Worm (Caenorhabditis elegans) whole organism, late embryonic: Measurements from ENCODE around the gene clec-203.

Source experiments
- F13H6.1 ChIP-seq: sonication (generic microtip); optimal IDR thresholded peaks from 2 replicates; lab custom pipeline; 2016; ENCODE audit warnings: missing genetic modification characterization, missing compliant biosample characterization
- K02D7.2 ChIP-seq: sonication (generic microtip); optimal IDR thresholded peaks from 2 replicates; lab custom pipeline; 2017; ENCODE audit warnings: mild to moderate bottlenecking, missing genetic modification characterization, missing compliant biosample characterization
- K09A11.1 ChIP-seq: sonication (generic microtip); optimal IDR thresholded peaks from 2 replicates; lab custom pipeline; 2017; ENCODE audit warnings: antibody characterized with exemption, mild to moderate bottlenecking, missing genetic modification characterization, missing compliant biosample characterization; ENCODE audit not compliant: insufficient read depth
- T23F11.4 ChIP-seq: fragments of 200-800 bp; sonication (Bioruptor generic); optimal IDR thresholded peaks from 2 replicates; lab custom pipeline; 2018; ENCODE audit warnings: mild to moderate bottlenecking, missing genetic modification characterization, missing compliant biosample characterization
- Y22D7AL.16 ChIP-seq: sonication (generic microtip); optimal IDR thresholded peaks from 2 replicates; lab custom pipeline; 2016; ENCODE audit warnings: missing genetic modification characterization, missing compliant biosample characterization
- ahr-1 ChIP-seq: sonication (generic microtip); optimal IDR thresholded peaks from 2 replicates; lab custom pipeline; 2016; ENCODE audit warnings: missing genetic modification characterization, missing compliant biosample characterization
- ama-1 ChIP-seq: fragments of 150-350 bp; optimal IDR thresholded peaks from 2 replicates; lab custom pipeline; 2014
- ceh-18 ChIP-seq: sonication (generic microtip); optimal IDR thresholded peaks from 2 replicates; lab custom pipeline; 2016; ENCODE audit warnings: missing genetic modification characterization, missing compliant biosample characterization
- ceh-19 ChIP-seq: fragments of 200-800 bp; sonication (Bioruptor generic); optimal IDR thresholded peaks from 2 replicates; lab custom pipeline; 2018; ENCODE audit warnings: mild to moderate bottlenecking, missing genetic modification characterization, missing compliant biosample characterization
- ceh-2 ChIP-seq: sonication (generic microtip); optimal IDR thresholded peaks from 2 replicates; lab custom pipeline; 2016; ENCODE audit warnings: missing genotype, missing genetic modification characterization, missing compliant biosample characterization
- ceh-22 ChIP-seq: sonication (generic microtip); optimal IDR thresholded peaks from 2 replicates; lab custom pipeline; 2017; ENCODE audit warnings: missing biosample characterization, missing genetic modification characterization
- ceh-31 ChIP-seq: sonication (generic microtip); optimal IDR thresholded peaks from 2 replicates; lab custom pipeline; 2016; ENCODE audit warnings: missing genetic modification characterization, missing compliant biosample characterization
- ceh-48 ChIP-seq: sonication (generic microtip); optimal IDR thresholded peaks from 2 replicates; lab custom pipeline; 2016; ENCODE audit warnings: missing genetic modification characterization, inconsistent platforms, missing compliant biosample characterization
- ceh-6 ChIP-seq: fragments of 200-800 bp; sonication (Bioruptor generic); optimal IDR thresholded peaks from 2 replicates; lab custom pipeline; 2018; ENCODE audit warnings: mild to moderate bottlenecking, missing genetic modification characterization, missing compliant biosample characterization
- ceh-9 ChIP-seq: sonication (generic microtip); optimal IDR thresholded peaks from 2 replicates; lab custom pipeline; 2016; ENCODE audit warnings: mild to moderate bottlenecking, missing genetic modification characterization, inconsistent platforms, missing compliant biosample characterization
- che-1 ChIP-seq: sonication (generic microtip); optimal IDR thresholded peaks from 2 replicates; lab custom pipeline; 2016; ENCODE audit warnings: mild to moderate bottlenecking, missing genetic modification characterization, missing compliant biosample characterization
- dmd-4 ChIP-seq: sonication (generic microtip); optimal IDR thresholded peaks from 2 replicates; lab custom pipeline; 2016; ENCODE audit warnings: borderline replicate concordance, missing genetic modification characterization, missing compliant biosample characterization
- dve-1 ChIP-seq: sonication (generic microtip); optimal IDR thresholded peaks from 2 replicates; lab custom pipeline; 2017; ENCODE audit warnings: antibody characterized with exemption, mild to moderate bottlenecking, missing genetic modification characterization, missing compliant biosample characterization
- hlh-13 ChIP-seq: fragments of 200-800 bp; sonication (Bioruptor generic); optimal IDR thresholded peaks from 2 replicates; lab custom pipeline; 2018; ENCODE audit warnings: mild to moderate bottlenecking, missing genetic modification characterization, missing compliant biosample characterization
- hlh-15 ChIP-seq: sonication (generic microtip); optimal IDR thresholded peaks from 2 replicates; lab custom pipeline; 2016; ENCODE audit warnings: missing genetic modification characterization, missing compliant biosample characterization
- hlh-30 ChIP-seq: sonication (generic microtip); optimal IDR thresholded peaks from 2 replicates; lab custom pipeline; 2017; ENCODE audit warnings: antibody characterized with exemption, missing genetic modification characterization, missing compliant biosample characterization; ENCODE audit not compliant: insufficient read depth
- lin-11 ChIP-seq: fragments of 200-800 bp; sonication (Bioruptor generic); optimal IDR thresholded peaks from 2 replicates; lab custom pipeline; 2018; ENCODE audit warnings: mild to moderate bottlenecking, missing genetic modification characterization, missing compliant biosample characterization
- mec-3 ChIP-seq: sonication (generic microtip); optimal IDR thresholded peaks from 2 replicates; lab custom pipeline; 2016; ENCODE audit warnings: borderline replicate concordance, missing genetic modification characterization, missing compliant biosample characterization
- nhr-232 ChIP-seq: sonication (generic microtip); optimal IDR thresholded peaks from 2 replicates; lab custom pipeline; 2016; ENCODE audit warnings: missing genetic modification characterization, missing compliant biosample characterization
- npax-4 ChIP-seq: sonication (generic microtip); optimal IDR thresholded peaks from 2 replicates; lab custom pipeline; 2016; ENCODE audit warnings: missing genetic modification characterization, missing compliant biosample characterization
- odd-2 ChIP-seq: sonication (generic microtip); optimal IDR thresholded peaks from 2 replicates; lab custom pipeline; 2017; ENCODE audit warnings: antibody characterized with exemption, mild to moderate bottlenecking, missing genetic modification characterization, missing compliant biosample characterization
- pax-1 ChIP-seq: fragments of 150-350 bp; optimal IDR thresholded peaks from 2 replicates; lab custom pipeline; 2014; ENCODE audit warnings: missing biosample characterization, missing genetic modification characterization
- pha-2 ChIP-seq: sonication (generic microtip); optimal IDR thresholded peaks from 2 replicates; lab custom pipeline; 2017; ENCODE audit warnings: mild to moderate bottlenecking, missing genetic modification characterization, missing compliant biosample characterization
- sdc-2 ChIP-seq: sonication (generic microtip); optimal IDR thresholded peaks from 2 replicates; lab custom pipeline; 2016; ENCODE audit warnings: missing genotype, missing genetic modification characterization, missing compliant biosample characterization
- sox-4 ChIP-seq: sonication (generic microtip); optimal IDR thresholded peaks from 2 replicates; lab custom pipeline; 2017; ENCODE audit warnings: mild to moderate bottlenecking, missing genetic modification characterization, inconsistent platforms, missing compliant biosample characterization
- syd-9 ChIP-seq: sonication (generic microtip); optimal IDR thresholded peaks from 2 replicates; lab custom pipeline; 2016; ENCODE audit warnings: mild to moderate bottlenecking, missing genetic modification characterization, moderate library complexity, missing compliant biosample characterization
- tbx-2 ChIP-seq: sonication (generic microtip); optimal IDR thresholded peaks from 2 replicates; lab custom pipeline; 2016; ENCODE audit warnings: missing genetic modification characterization, missing compliant biosample characterization
- tbx-7 ChIP-seq: sonication (generic microtip); optimal IDR thresholded peaks from 2 replicates; lab custom pipeline; 2016; ENCODE audit warnings: missing genotype, missing genetic modification characterization, missing compliant biosample characterization
- unc-55 ChIP-seq: sonication (generic microtip); optimal IDR thresholded peaks from 2 replicates; lab custom pipeline; 2017; ENCODE audit warnings: missing biosample characterization, missing genetic modification reagents, missing genetic modification characterization
- unc-86 ChIP-seq: sonication (generic microtip); optimal IDR thresholded peaks from 2 replicates; lab custom pipeline; 2016; ENCODE audit warnings: missing genetic modification characterization, missing compliant biosample characterization
- zip-5 ChIP-seq: sonication (generic microtip); optimal IDR thresholded peaks from 2 replicates; lab custom pipeline; 2016; ENCODE audit warnings: missing genetic modification characterization, missing compliant biosample characterization

Gene clec-203

ce11 chrV:1084016-1084415 lies 4.1 kb upstream of the clec-203 start, which contains the start of gene Y50D4B.6:
Gene Y50D4B.6 (plus strand): TSS chrV:1084316.
- TF ChIP-seq sox-4 (tag; lab: Kevin White, UChicago) = no peak
- no peak for TF ChIP-seq mec-3 (tag; lab: Kevin White, UChicago)
- TF ChIP-seq ceh-18 (tag; lab: Kevin White, UChicago) = no peak
- TF ChIP-seq ceh-48 = no peak
- TF ChIP-seq pha-2 (tag; lab: Kevin White, UChicago) = no peak
- TF ChIP-seq, all 69 proteins: peak for 0

- TF ChIP-seq T23F11.4 (no peak), hlh-30 (tag; lab: Kevin White, UChicago) (no peak), ceh-48 (no peak), unc-55 (GFP tag; lab: Kevin White, UChicago) (no peak), ceh-19 (no peak), ceh-2 (tag; lab: Kevin White, UChicago) (no peak), hlh-13 (GFP tag; lab: Kevin White, UChicago) (no peak), hlh-15 (tag; lab: Kevin White, UChicago) (no peak), zip-5 (tag; lab: Kevin White, UChicago) (no peak), lin-11 (tag; lab: Kevin White, UChicago) (no peak), ceh-22 (tag; lab: Kevin White, UChicago) (no peak), ahr-1 (tag; lab: Kevin White, UChicago) (no peak), ceh-9 (tag; lab: Kevin White, UChicago) (no peak), K09A11.1 (no peak), npax-4 (tag; lab: Kevin White, UChicago) (no peak), Y22D7AL.16 (tag; lab: Kevin White, UChicago) (no peak), K02D7.2 (tag; lab: Kevin White, UChicago) (no peak)
These were observed 4.3 kb downstream of the clec-203 start, which contains the start of gene Y50D4B.4 for ce11 chrV:1092359-1092758. Gene Y50D4B.4 (plus strand): TSS chrV:1092659.

- TF ChIP-seq dmd-4 (tag; lab: Kevin White, UChicago) = no peak
- TF ChIP-seq ceh-31 (tag; lab: Kevin White, UChicago) = no peak
- TF ChIP-seq ceh-6 = no peak
- no peak for TF ChIP-seq syd-9 (tag; lab: Kevin White, UChicago)
- no peak for TF ChIP-seq T23F11.4
- TF ChIP-seq tbx-7 (tag; lab: Kevin White, UChicago) = no peak
- TF ChIP-seq dve-1 = no peak
- no peak for TF ChIP-seq hlh-13 (GFP tag; lab: Kevin White, UChicago)
- TF ChIP-seq odd-2 (tag; lab: Kevin White, UChicago) = no peak
- TF ChIP-seq K02D7.2 (tag; lab: Kevin White, UChicago) = no peak
- TF ChIP-seq unc-55 (GFP tag; lab: Kevin White, UChicago) = no peak
- no peak for TF ChIP-seq tbx-2 (tag; lab: Kevin White, UChicago)
- no peak for TF ChIP-seq lin-11 (tag; lab: Kevin White, UChicago)
- no peak for TF ChIP-seq che-1
- TF ChIP-seq ceh-19 = no peak
- no peak for TF ChIP-seq sdc-2 (tag; lab: Kevin White, UChicago)
- no peak for TF ChIP-seq nhr-232
- TF ChIP-seq unc-86 (tag; lab: Kevin White, UChicago) = no peak
These were observed 12.2 kb downstream of the clec-203 start, which contains the start of gene Y50D4B.2 for ce11 chrV:1100280-1100679. Gene Y50D4B.2 (plus strand): TSS chrV:1100580.

ce11 chrV:1102569-1102968 lies 14.5 kb downstream of the clec-203 start:
- TF ChIP-seq pax-1 (tag; lab: Kevin White, UChicago) = no peak
- no peak for TF ChIP-seq ama-1 (lab: Kevin White, UChicago)
- TF ChIP-seq F13H6.1 (tag; lab: Kevin White, UChicago) = no peak
